Worm (Caenorhabditis elegans) whole organism, young adult: Measurements from ENCODE around the gene gst-9.

Source experiments
- Y53G8AR.9 ChIP-seq: fragments of 200-800 bp; sonication (Bioruptor generic); conservative IDR thresholded peaks from 2 replicates; pipeline ENCODE4 v1.3.6; 2022; ENCODE audit warnings: missing genetic modification reagents, missing genetic modification characterization, missing compliant biosample characterization
- athp-1 ChIP-seq: sonication (generic microtip); optimal IDR thresholded peaks from 2 replicates; lab custom pipeline; 2017; ENCODE audit warnings: mild to moderate bottlenecking, missing genetic modification characterization, missing compliant biosample characterization
- attf-3 ChIP-seq: fragments of 200-800 bp; sonication (Bioruptor generic); conservative IDR thresholded peaks from 2 replicates; pipeline ENCODE4 v1.3.6; 2022; ENCODE audit warnings: missing genetic modification reagents, missing genetic modification characterization, missing compliant biosample characterization
- attf-5 ChIP-seq: fragments of 200-800 bp; sonication (Bioruptor generic); optimal IDR thresholded peaks from 2 replicates; lab custom pipeline; 2018; ENCODE audit warnings: mild to moderate bottlenecking, missing genetic modification characterization, missing compliant biosample characterization
- ccch-3 ChIP-seq: fragments of 200-800 bp; sonication (Bioruptor generic); optimal IDR thresholded peaks from 2 replicates; lab custom pipeline; 2018; ENCODE audit warnings: mild to moderate bottlenecking, missing genetic modification characterization, missing compliant biosample characterization
- ceh-100 ChIP-seq: fragments of 200-800 bp; sonication (Bioruptor generic); IDR thresholded peaks from 2 replicates; pipeline ENCODE4 v1.3.6; 2022; ENCODE audit warnings: missing genetic modification reagents, missing genetic modification characterization, missing compliant biosample characterization
- ceh-91 ChIP-seq: fragments of 200-800 bp; sonication (Bioruptor generic); IDR thresholded peaks from 2 replicates; pipeline ENCODE4 v1.3.6; 2022; ENCODE audit warnings: missing genetic modification reagents, missing genetic modification characterization, missing compliant biosample characterization
- chd-7 ChIP-seq: sonication (generic microtip); optimal IDR thresholded peaks from 2 replicates; lab custom pipeline; 2016; ENCODE audit warnings: mild to moderate bottlenecking, missing genetic modification characterization, moderate library complexity, missing compliant biosample characterization
- egl-44 ChIP-seq: fragments of 200-800 bp; sonication (Bioruptor generic); IDR thresholded peaks from 2 replicates; pipeline ENCODE4 v1.3.6; 2022; ENCODE audit warnings: missing genetic modification reagents, missing genetic modification characterization, missing compliant biosample characterization
- lag-1 ChIP-seq: fragments of 200-800 bp; sonication (Bioruptor generic); IDR thresholded peaks from 2 replicates; pipeline ENCODE4 v1.3.6; 2022; ENCODE audit warnings: missing genetic modification reagents, missing genetic modification characterization, missing compliant biosample characterization
- lin-40 ChIP-seq: sonication (generic microtip); optimal IDR thresholded peaks from 2 replicates; lab custom pipeline; 2016; ENCODE audit warnings: missing genetic modification characterization, mild to moderate bottlenecking, missing compliant biosample characterization, missing genotype, missing genetic modification reagents
- madf-8 ChIP-seq: fragments of 200-800 bp; sonication (Bioruptor generic); conservative IDR thresholded peaks from 2 replicates; pipeline ENCODE4 v1.3.6; 2022; ENCODE audit warnings: missing genetic modification reagents, missing genetic modification characterization, missing compliant biosample characterization
- nhr-80 ChIP-seq: sonication (generic microtip); optimal IDR thresholded peaks from 2 replicates; lab custom pipeline; 2016; ENCODE audit warnings: missing genetic modification characterization, missing compliant biosample characterization
- ztf-18 ChIP-seq: sonication (generic microtip); optimal IDR thresholded peaks from 2 replicates; lab custom pipeline; 2016; ENCODE audit warnings: missing genotype, mild to moderate bottlenecking, missing genetic modification characterization, missing compliant biosample characterization
- ztf-25 ChIP-seq: fragments of 200-800 bp; sonication (Bioruptor generic); IDR thresholded peaks from 2 replicates; pipeline ENCODE4 v1.3.6; 2022; ENCODE audit warnings: missing genetic modification reagents, missing genetic modification characterization, missing compliant biosample characterization

gst-9 gene

ce11 chrII:4942397-4942796 lies 51.0 kb downstream of the gst-9 start (continued):
- TF ChIP-seq ceh-100 = peak; percentile 33; the same call in 1 of the 2 replicates
- peak; percentile 82 for TF ChIP-seq chd-7
- TF ChIP-seq Y53G8AR.9 = peak; percentile 81
- peak; percentile 32 for TF ChIP-seq lin-40 (tag; lab: Kevin White, UChicago)
- no peak for TF ChIP-seq ccch-3
- TF ChIP-seq attf-5 (GFP tag; lab: Kevin White, UChicago) = peak; percentile 51
- no peak for TF ChIP-seq ztf-25 (GFP tag; lab: Robert Waterston, UW)
- TF ChIP-seq attf-3 (GFP tag; lab: Robert Waterston, UW) = 0 out of 2 replicates have a peak, but pooled peaks have one; percentile 12
- no peak for TF ChIP-seq madf-8 (GFP tag; lab: Robert Waterston, UW)
- TF ChIP-seq egl-44 (GFP tag; lab: Robert Waterston, UW) = 0 out of 2 replicates have a peak, but pooled peaks have one; percentile 52
- TF ChIP-seq lag-1 (GFP tag; lab: Robert Waterston, UW) = no peak
- TF ChIP-seq ceh-91 (GFP tag; lab: Robert Waterston, UW) = 0 out of 2 replicates have a peak, but pooled peaks have one; percentile 43
- peak; percentile 78 for TF ChIP-seq athp-1 (tag; lab: Kevin White, UChicago)

DNA sequence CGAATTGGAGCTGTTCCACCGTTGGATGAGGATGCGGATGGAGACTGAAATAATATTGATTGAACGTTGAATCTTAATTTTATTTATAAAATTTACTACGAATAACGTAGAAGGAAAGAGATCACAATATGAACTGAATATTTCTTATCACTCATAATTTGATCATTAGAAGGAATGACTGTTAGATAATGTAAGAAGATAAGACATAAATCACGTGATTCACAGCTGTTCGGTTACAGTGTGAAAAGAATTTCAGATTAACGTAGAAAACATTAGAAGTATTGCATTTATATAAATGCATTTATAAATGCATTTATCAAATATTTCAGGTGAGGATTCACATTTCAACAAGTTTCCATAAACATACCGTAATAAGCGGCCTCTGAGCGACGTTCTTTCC lies 51.4 kb downstream of the gst-9 start:
- TF ChIP-seq ztf-18 (tag; lab: Kevin White, UChicago) (no peak), nhr-80 (tag; lab: Kevin White, UChicago) (peak; percentile 21)
